Worm (Caenorhabditis elegans): ENCODE results near the gene C47E8.4.

- TF ChIP-seq lin-15B (tag; optimal IDR thresholded peaks at IDR 0.05) (no peak), jun-1 (tag; optimal IDR thresholded peaks at IDR 0.05) (no peak), mdl-1 (tag; optimal IDR thresholded peaks at IDR 0.05) (no peak), snpc-4 (tag; optimal IDR thresholded peaks at IDR 0.05) (no peak), ama-1 (optimal IDR thresholded peaks at IDR 0.05) (no peak), nhr-76 (tag; optimal IDR thresholded peaks at IDR 0.05) (no peak), nhr-25 (tag; optimal IDR thresholded peaks at IDR 0.05) (no peak)
Measured at ce11 chrV:14682870-14683269, 2.4 kb downstream of the C47E8.4 start.
